Worm (Caenorhabditis elegans) whole organism, midembryonic: ENCODE measurements around the gene fbxa-199.

Source experiments
- T22C8.4 ChIP-seq: fragments of 200-800 bp; sonication (Bioruptor generic); IDR thresholded peaks from 2 replicates; pipeline ENCODE4 v1.3.6; 2022; ENCODE audit warnings: missing genetic modification characterization, missing compliant biosample characterization
- cog-1 ChIP-seq: sonication (generic microtip); optimal IDR thresholded peaks from 2 replicates; lab custom pipeline; 2016; ENCODE audit warnings: missing genetic modification characterization, missing compliant biosample characterization
- flt-1 ChIP-seq: fragments of 200-800 bp; sonication (Bioruptor generic); IDR thresholded peaks from 2 replicates; pipeline ENCODE4 v1.3.6; 2022; ENCODE audit warnings: missing genetic modification characterization, missing compliant biosample characterization
- klf-2 ChIP-seq: fragments of 200-800 bp; sonication (Bioruptor generic); conservative IDR thresholded peaks from 2 replicates; pipeline ENCODE4 v1.3.6; 2022; ENCODE audit warnings: missing genetic modification reagents, missing genetic modification characterization, missing compliant biosample characterization
- med-1 ChIP-seq: sonication (generic microtip); optimal IDR thresholded peaks from 2 replicates; lab custom pipeline; 2017; ENCODE audit warnings: missing genetic modification characterization, mild to moderate bottlenecking, missing compliant biosample characterization, antibody characterized with exemption, missing genetic modification reagents; ENCODE audit not compliant: insufficient read depth
- ref-1 ChIP-seq: fragments of 200-800 bp; sonication (Bioruptor generic); conservative IDR thresholded peaks from 2 replicates; pipeline ENCODE4 v1.3.6; 2022; ENCODE audit warnings: missing genetic modification reagents, missing genetic modification characterization, missing compliant biosample characterization
- tab-1 ChIP-seq: fragments of 200-800 bp; sonication (Bioruptor generic); IDR thresholded peaks from 2 replicates; pipeline ENCODE4 v1.3.6; 2022; ENCODE audit warnings: missing genetic modification characterization, missing compliant biosample characterization
- ztf-23 ChIP-seq: fragments of 200-800 bp; sonication (Bioruptor generic); IDR thresholded peaks from 2 replicates; pipeline ENCODE4 v1.3.6; 2022; ENCODE audit warnings: missing genetic modification reagents, missing genetic modification characterization, missing compliant biosample characterization

ce11 chrV:15394906-15395305 lies 3.7 kb downstream of the fbxa-199 start, which contains the start of gene T06E6.1:
- TF ChIP-seq flt-1 (GFP tag; lab: Robert Waterston, UW) (no peak), T22C8.4 (GFP tag; lab: Robert Waterston, UW) (no peak), ztf-23 (GFP tag; lab: Robert Waterston, UW) (no peak), tab-1 (GFP tag; lab: Robert Waterston, UW) (no peak), klf-2 (no peak), cog-1 (tag; lab: Kevin White, UChicago) (no peak), med-1 (no peak), ref-1 (no peak)
